Fruit fly (Drosophila melanogaster): ENCODE measurements around the gene betaTub97EF.

DNA sequence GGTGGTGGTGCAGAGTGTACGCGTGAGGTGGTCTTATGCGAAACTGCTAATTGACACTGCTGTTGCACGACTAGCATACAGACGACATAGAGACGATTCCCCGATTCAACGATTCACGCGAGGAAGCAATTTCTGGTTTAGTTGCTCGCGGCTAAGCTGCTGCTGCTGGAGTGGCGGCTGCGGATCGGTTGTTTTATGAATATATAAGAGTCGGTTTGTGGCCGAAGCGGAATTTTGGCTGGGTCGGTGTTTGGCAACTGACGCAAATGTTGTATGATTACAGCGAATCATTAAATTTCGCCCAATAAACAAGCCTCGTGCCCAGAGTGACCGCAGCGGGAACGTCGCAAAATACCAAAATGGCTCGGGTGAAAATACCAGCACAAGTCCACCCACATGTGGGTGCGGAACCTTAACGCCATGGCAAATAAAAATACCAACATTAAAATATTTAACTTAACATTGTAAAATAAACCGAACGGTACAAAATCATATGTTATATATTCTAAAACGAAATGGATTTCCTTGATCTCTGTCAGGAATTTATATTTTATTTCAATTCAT lies 40.4 kb downstream of the betaTub97EF start, which contains the start of gene mfrn:
- TF ChIP-seq OdsH (GFP tag; optimal IDR thresholded peaks at IDR 0.05) (no peak), Sox102F (GFP tag; optimal IDR thresholded peaks at IDR 0.05) (no peak), CG9139 (GFP tag; optimal IDR thresholded peaks at IDR 0.05) (no peak), eg (GFP tag; IDR thresholded peaks at IDR 0.05) (no peak), Sox15 (GFP tag; optimal IDR thresholded peaks at IDR 0.05) (no peak), Hr38 (GFP tag; optimal IDR thresholded peaks at IDR 0.05) (no peak), fd85E (GFP tag; optimal IDR thresholded peaks at IDR 0.05) (no peak), CG31627 (GFP tag; optimal IDR thresholded peaks at IDR 0.05) (no peak)

Measured in whole organism, prepupa.